Fruit fly (Drosophila melanogaster) whole organism, embryonic: ENCODE results near the gene CG4953.

Experiments used
- CG10147 ChIP-seq: fragments of 200-800 bp; sonication (Bioruptor generic); optimal IDR thresholded peaks from 2 replicates; lab custom pipeline; 2019; ENCODE audit warnings: missing biosample characterization, mild to moderate bottlenecking, missing genetic modification characterization, moderate library complexity
- CG10267 ChIP-seq: fragments of 200-800 bp; sonication (Bioruptor generic); optimal IDR thresholded peaks from 2 replicates; lab custom pipeline; 2018; ENCODE audit warnings: missing biosample characterization, mild to moderate bottlenecking, missing genetic modification characterization, moderate library complexity
- CG11695 ChIP-seq: fragments of 200-800 bp; sonication (Bioruptor generic); IDR thresholded peaks from 3 replicates; pipeline ENCODE4 v1.3.6; 2022; ENCODE audit warnings: missing biosample characterization, missing genetic modification characterization
- CG12391 ChIP-seq: fragments of 200-800 bp; sonication (Bioruptor generic); optimal IDR thresholded peaks from 3 replicates; lab custom pipeline; 2018; ENCODE audit warnings: missing biosample characterization, mild to moderate bottlenecking, missing genetic modification characterization, moderate library complexity
- CG12769 ChIP-seq: fragments of 200-800 bp; sonication (Bioruptor generic); optimal IDR thresholded peaks from 2 replicates; lab custom pipeline; 2019; ENCODE audit warnings: missing biosample characterization, mild to moderate bottlenecking, missing genetic modification characterization, moderate library complexity
- CG13624 ChIP-seq: fragments of 200-800 bp; sonication (Bioruptor generic); optimal IDR thresholded peaks from 2 replicates; lab custom pipeline; 2016; ENCODE audit warnings: missing biosample characterization, missing genetic modification characterization
- CG14710 ChIP-seq: fragments of 200-800 bp; sonication (Bioruptor generic); optimal IDR thresholded peaks from 3 replicates; lab custom pipeline; 2019; ENCODE audit warnings: missing biosample characterization, mild to moderate bottlenecking, missing genetic modification characterization, moderate library complexity
- CG14965 ChIP-seq: fragments of 200-800 bp; sonication (Bioruptor generic); optimal IDR thresholded peaks from 2 replicates; lab custom pipeline; 2016; ENCODE audit warnings: missing biosample characterization, missing genetic modification characterization, borderline replicate concordance
- CG15011 ChIP-seq: fragments of 200-800 bp; sonication (Bioruptor generic); optimal IDR thresholded peaks from 3 replicates; lab custom pipeline; 2018; ENCODE audit warnings: missing biosample characterization, mild to moderate bottlenecking, missing genetic modification characterization
- CG15269 ChIP-seq: fragments of 200-800 bp; sonication (Bioruptor generic); optimal IDR thresholded peaks from 2 replicates; lab custom pipeline; 2018; ENCODE audit warnings: missing biosample characterization, mild to moderate bottlenecking, missing genetic modification characterization, moderate library complexity
- CG15601 ChIP-seq: fragments of 200-800 bp; sonication (Bioruptor generic); optimal IDR thresholded peaks from 3 replicates; lab custom pipeline; 2019; ENCODE audit warnings: missing biosample characterization, mild to moderate bottlenecking, missing genetic modification characterization, moderate library complexity
- CG2120 ChIP-seq: fragments of 200-800 bp; sonication (Bioruptor generic); optimal IDR thresholded peaks from 3 replicates; lab custom pipeline; 2016; ENCODE audit warnings: missing biosample characterization, missing genetic modification characterization
- CG2129 ChIP-seq: fragments of 200-800 bp; sonication (Bioruptor generic); IDR thresholded peaks from 2 replicates; pipeline ENCODE4 v1.3.6; 2022; ENCODE audit warnings: missing biosample characterization, missing genetic modification characterization; ENCODE audit not compliant: partially characterized antibody
- CG31224 ChIP-seq: fragments of 200-800 bp; sonication (Bioruptor generic); IDR thresholded peaks from 2 replicates; pipeline ENCODE4 v1.3.6; 2022; ENCODE audit warnings: missing biosample characterization, missing genetic modification characterization
- CG32772 ChIP-seq: fragments of 200-800 bp; sonication (Bioruptor generic); IDR thresholded peaks from 2 replicates; pipeline ENCODE4 v1.3.6; 2022; ENCODE audit warnings: missing biosample characterization, missing genetic modification characterization
- CG33213 ChIP-seq: fragments of 200-800 bp; sonication (Bioruptor generic); optimal IDR thresholded peaks from 3 replicates; lab custom pipeline; 2016; ENCODE audit warnings: missing biosample characterization, missing genetic modification characterization
- CG4707 ChIP-seq: fragments of 200-800 bp; sonication (Bioruptor generic); optimal IDR thresholded peaks from 2 replicates; lab custom pipeline; 2018; ENCODE audit warnings: missing biosample characterization, mild to moderate bottlenecking, missing genetic modification characterization, moderate library complexity
- CG6272 ChIP-seq: fragments of 200-800 bp; sonication (Bioruptor generic); IDR thresholded peaks from 2 replicates; pipeline ENCODE4 v1.3.6; 2022; ENCODE audit warnings: missing biosample characterization, missing genetic modification characterization
- CG7556 ChIP-seq: fragments of 200-800 bp; sonication (Bioruptor generic); optimal IDR thresholded peaks from 2 replicates; lab custom pipeline; 2017; ENCODE audit warnings: missing biosample characterization, mild to moderate bottlenecking, missing genetic modification characterization
- CG9437 ChIP-seq: fragments of 200-800 bp; sonication (Bioruptor generic); optimal IDR thresholded peaks from 2 replicates; lab custom pipeline; 2018; ENCODE audit warnings: missing biosample characterization, mild to moderate bottlenecking, missing genetic modification characterization
- CG9817 ChIP-seq: fragments of 200-800 bp; sonication (Bioruptor generic); optimal IDR thresholded peaks from 2 replicates; lab custom pipeline; 2018; ENCODE audit warnings: missing biosample characterization, mild to moderate bottlenecking, missing genetic modification characterization, moderate library complexity
- Doc2 ChIP-seq: fragments of 200-800 bp; sonication (Bioruptor generic); IDR thresholded peaks from 2 replicates; pipeline ENCODE4 v1.3.6; 2022; ENCODE audit warnings: missing biosample characterization, missing genetic modification characterization
- Gug ChIP-seq: fragments of 200-800 bp; sonication (Bioruptor generic); IDR thresholded peaks from 4 replicates; pipeline ENCODE4 v1.3.6; 2022; ENCODE audit warnings: missing biosample characterization, missing genetic modification characterization
- MESR4 ChIP-seq: fragments of 200-800 bp; sonication (Bioruptor generic); optimal IDR thresholded peaks from 2 replicates; lab custom pipeline; 2018; ENCODE audit warnings: missing biosample characterization, mild to moderate bottlenecking, missing genetic modification characterization, moderate library complexity
- Mad ChIP-seq: fragments of 200-800 bp; sonication (Bioruptor generic); optimal IDR thresholded peaks from 2 replicates; lab custom pipeline; 2016; ENCODE audit warnings: missing biosample characterization, missing genetic modification characterization
- Med ChIP-seq: fragments of 200-800 bp; sonication (Bioruptor generic); peaks from one replicate; lab custom pipeline; 2016; ENCODE audit warnings: missing biosample characterization, missing genetic modification characterization, mild to moderate bottlenecking, inconsistent platforms, moderate library complexity
- Myb ChIP-seq: fragments of 200-800 bp; sonication (Bioruptor generic); optimal IDR thresholded peaks from 2 replicates; lab custom pipeline; 2016; ENCODE audit warnings: missing biosample characterization, missing genetic modification characterization
- Oli ChIP-seq: fragments of 200-800 bp; sonication (Bioruptor generic); optimal IDR thresholded peaks from 2 replicates; lab custom pipeline; 2018; ENCODE audit warnings: missing biosample characterization, mild to moderate bottlenecking, missing genetic modification characterization, moderate library complexity
- Rfx ChIP-seq: fragments of 200-800 bp; sonication (Bioruptor generic); IDR thresholded peaks from 2 replicates; pipeline ENCODE4 v1.3.6; 2022; ENCODE audit warnings: missing biosample characterization, missing genetic modification characterization
- Spps ChIP-seq: fragments of 200-800 bp; sonication (Bioruptor generic); optimal IDR thresholded peaks from 2 replicates; lab custom pipeline; 2018; ENCODE audit warnings: missing biosample characterization, mild to moderate bottlenecking, missing genetic modification characterization
- Ssrp ChIP-seq: fragments of 200-800 bp; sonication (Bioruptor generic); optimal IDR thresholded peaks from 2 replicates; lab custom pipeline; 2018; ENCODE audit warnings: missing biosample characterization, mild to moderate bottlenecking, missing genetic modification characterization, moderate library complexity
- al ChIP-seq: fragments of 200-800 bp; sonication (Bioruptor generic); IDR thresholded peaks from 2 replicates; pipeline ENCODE4 v1.3.6; 2022; ENCODE audit warnings: missing biosample characterization, missing genetic modification characterization
- ap ChIP-seq: fragments of 200-800 bp; sonication (Bioruptor generic); IDR thresholded peaks from 2 replicates; pipeline ENCODE4 v1.3.6; 2022; ENCODE audit warnings: missing biosample characterization, missing genetic modification characterization
- chn ChIP-seq: fragments of 200-800 bp; sonication (Bioruptor generic); optimal IDR thresholded peaks from 2 replicates; lab custom pipeline; 2016; ENCODE audit warnings: missing biosample characterization, missing genetic modification characterization
- da ChIP-seq: fragments of 200-800 bp; sonication (Bioruptor generic); optimal IDR thresholded peaks from 2 replicates; lab custom pipeline; 2016; ENCODE audit warnings: missing biosample characterization, missing genetic modification characterization
- ems ChIP-seq: fragments of 200-800 bp; sonication (Bioruptor generic); optimal IDR thresholded peaks from 3 replicates; lab custom pipeline; 2016; ENCODE audit warnings: missing biosample characterization, missing genetic modification characterization
- ewg ChIP-seq: fragments of 200-800 bp; sonication (Bioruptor generic); optimal IDR thresholded peaks from 3 replicates; lab custom pipeline; 2017; ENCODE audit warnings: mild to moderate bottlenecking, missing biosample characterization, missing genetic modification reagents, missing genetic modification characterization
- fd102C ChIP-seq: fragments of 200-800 bp; sonication (Bioruptor generic); optimal IDR thresholded peaks from 2 replicates; lab custom pipeline; 2018; ENCODE audit warnings: missing biosample characterization, mild to moderate bottlenecking, missing genetic modification characterization, moderate library complexity
- gcm ChIP-seq: fragments of 200-800 bp; sonication (Bioruptor generic); optimal IDR thresholded peaks from 2 replicates; lab custom pipeline; 2019; ENCODE audit warnings: missing biosample characterization, mild to moderate bottlenecking, missing genetic modification characterization, moderate library complexity
- ken ChIP-seq: fragments of 200-800 bp; sonication (Bioruptor generic); IDR thresholded peaks from 3 replicates; pipeline ENCODE4 v1.3.6; 2022; ENCODE audit warnings: missing biosample characterization, missing genetic modification characterization
- lilli ChIP-seq: fragments of 200-800 bp; sonication (Bioruptor generic); optimal IDR thresholded peaks from 3 replicates; lab custom pipeline; 2016; ENCODE audit warnings: missing biosample characterization, missing genetic modification characterization
- nau ChIP-seq: fragments of 200-800 bp; sonication (Bioruptor generic); optimal IDR thresholded peaks from 3 replicates; lab custom pipeline; 2017; ENCODE audit warnings: missing biosample characterization, mild to moderate bottlenecking, missing genetic modification characterization, missing genetic modification reagents
- nerfin-2 ChIP-seq: fragments of 200-800 bp; sonication (Bioruptor generic); IDR thresholded peaks from 2 replicates; pipeline ENCODE4 v1.3.6; 2022; ENCODE audit warnings: missing biosample characterization, missing genetic modification characterization; ENCODE audit not compliant: partially characterized antibody
- pzg ChIP-seq: fragments of 200-800 bp; sonication (Bioruptor generic); optimal IDR thresholded peaks from 3 replicates; lab custom pipeline; 2018; ENCODE audit warnings: missing biosample characterization, mild to moderate bottlenecking, missing genetic modification characterization, moderate library complexity
- ranshi ChIP-seq: fragments of 200-800 bp; sonication (Bioruptor generic); IDR thresholded peaks from 2 replicates; pipeline ENCODE4 v1.3.6; 2022; ENCODE audit warnings: missing biosample characterization, missing genetic modification characterization
- seq ChIP-seq: fragments of 200-800 bp; sonication (Bioruptor generic); IDR thresholded peaks from 2 replicates; pipeline ENCODE4 v1.3.6; 2022; ENCODE audit warnings: missing biosample characterization, missing genetic modification characterization
- stwl ChIP-seq: fragments of 200-800 bp; sonication (Bioruptor generic); optimal IDR thresholded peaks from 3 replicates; lab custom pipeline; 2018; ENCODE audit warnings: missing biosample characterization, mild to moderate bottlenecking, missing genetic modification characterization, moderate library complexity

The CG4953 gene

DNA sequence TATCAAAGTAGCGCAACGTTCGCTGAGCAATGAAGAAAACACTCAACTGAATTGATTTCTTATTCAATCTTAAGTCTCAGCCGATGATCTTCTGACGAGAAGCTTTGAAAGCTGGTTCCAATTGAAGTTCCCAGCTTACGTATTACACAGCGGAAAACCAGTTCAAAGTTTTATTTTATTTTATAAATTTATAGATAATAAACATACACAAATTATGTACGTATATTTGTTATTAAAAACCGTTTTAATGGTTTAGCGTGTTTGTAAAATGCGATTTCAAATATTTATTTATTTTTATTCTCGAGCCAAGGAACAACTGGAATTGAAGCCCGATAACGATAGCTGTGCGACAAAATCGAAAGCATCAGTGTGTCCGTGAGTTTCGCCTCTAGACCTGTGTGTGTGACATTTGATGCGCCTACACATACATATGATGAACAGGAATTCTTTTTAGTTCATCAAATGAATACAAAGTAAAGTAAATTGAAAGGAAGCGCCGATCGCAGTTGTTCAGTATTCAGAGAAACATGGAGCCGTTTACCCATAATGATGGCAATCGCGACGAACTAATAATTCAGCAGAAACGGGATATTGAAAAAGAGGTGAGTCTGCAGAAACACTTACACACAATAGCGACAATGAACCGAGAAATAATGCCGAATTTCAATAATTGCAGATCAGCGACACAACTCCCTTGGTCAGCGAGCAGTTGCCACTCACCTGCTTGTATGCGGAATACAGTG is 40.2 kb downstream of the CG4953 start, which contains the start of the genes CG5390 and CG4968 (continued):
- TF ChIP-seq Doc2 (GFP tag; lab: Robert Waterston, UW) (no peak), Rfx (GFP tag; lab: Robert Waterston, UW) (peak; percentile 72), CG10147 (GFP tag; lab: Kevin White, UChicago) (peak; percentile 70), CG9437 (GFP tag; lab: Kevin White, UChicago) (peak; percentile 98), CG11695 (peak; percentile 72; the same call in 2 of the 3 replicates), CG13624 (GFP tag; lab: Kevin White, UChicago) (peak; percentile 43), nau (GFP tag; lab: Kevin White, UChicago) (peak; percentile 33), CG6272 (GFP tag; lab: Robert Waterston, UW) (no peak), da (no peak), gcm (GFP tag; lab: Kevin White, UChicago) (peak; percentile 64), CG9817 (tag; lab: Kevin White, UChicago) (no peak), Ssrp (tag; lab: Kevin White, UChicago) (peak; percentile 49), CG14965 (GFP tag; lab: Kevin White, UChicago) (no peak), stwl (peak; percentile 87), CG32772 (GFP tag; lab: Robert Waterston, UW) (no peak), Mad (GFP tag; lab: Kevin White, UChicago) (peak; percentile 14), Gug (GFP tag; lab: Robert Waterston, UW) (no peak)

dm6 chr2L:10310614-10311382 is 44.3 kb downstream of the CG4953 start, which contains the start of gene Cdk5alpha:
Cdk5alpha (minus strand) TSS chr2L:10310956.
- TF ChIP-seq Myb (GFP tag; lab: Kevin White, UChicago) (peak; percentile 41), CG4707 (GFP tag; lab: Kevin White, UChicago) (no peak), CG31224 (GFP tag; lab: Robert Waterston, UW) (no peak), CG33213 (GFP tag; lab: Kevin White, UChicago) (peak; percentile 0), CG15269 (tag; lab: Kevin White, UChicago) (no peak), ewg (peak; percentile 95), CG10267 (tag; lab: Kevin White, UChicago) (peak; percentile 92), CG12391 (tag; lab: Kevin White, UChicago) (no peak), lilli (GFP tag; lab: Kevin White, UChicago) (peak; percentile 24), nerfin-2 (GFP tag; lab: Robert Waterston, UW) (no peak), al (GFP tag; lab: Robert Waterston, UW) (no peak), CG2129 (no peak), ap (no peak), CG7556 (GFP tag; lab: Kevin White, UChicago) (no peak), MESR4 (GFP tag; lab: Kevin White, UChicago) (peak; percentile 8), Med (peak; percentile 79), ranshi (GFP tag; lab: Robert Waterston, UW) (no peak), CG15011 (GFP tag; lab: Kevin White, UChicago) (no peak), ken (GFP tag; lab: Robert Waterston, UW) (no peak), CG15601 (peak; percentile 26), fd102C (GFP tag; lab: Kevin White, UChicago) (no peak), CG11695 (no peak), ems (peak; percentile 17), chn (no peak), CG14710 (tag; lab: Kevin White, UChicago) (peak; percentile 5), CG12769 (tag; lab: Kevin White, UChicago) (no peak), seq (GFP tag; lab: Robert Waterston, UW) (peak; percentile 85), Oli (tag; lab: Kevin White, UChicago) (no peak), CG2120 (GFP tag; lab: Kevin White, UChicago) (no peak), Spps (tag; lab: Kevin White, UChicago) (no peak), pzg (GFP tag; lab: Kevin White, UChicago) (peak; percentile 18)
